Worm (Caenorhabditis elegans) whole organism, midembryonic: Measurements from ENCODE around the gene hil-1.

Experiments used
- T22C8.4 ChIP-seq: fragments of 200-800 bp; sonication (Bioruptor generic); IDR thresholded peaks from 2 replicates; pipeline ENCODE4 v1.3.6; 2022; ENCODE audit warnings: missing genetic modification characterization, missing compliant biosample characterization
- cog-1 ChIP-seq: sonication (generic microtip); optimal IDR thresholded peaks from 2 replicates; lab custom pipeline; 2016; ENCODE audit warnings: missing genetic modification characterization, missing compliant biosample characterization
- flt-1 ChIP-seq: fragments of 200-800 bp; sonication (Bioruptor generic); IDR thresholded peaks from 2 replicates; pipeline ENCODE4 v1.3.6; 2022; ENCODE audit warnings: missing genetic modification characterization, missing compliant biosample characterization
- klf-2 ChIP-seq: fragments of 200-800 bp; sonication (Bioruptor generic); conservative IDR thresholded peaks from 2 replicates; pipeline ENCODE4 v1.3.6; 2022; ENCODE audit warnings: missing genetic modification reagents, missing genetic modification characterization, missing compliant biosample characterization
- med-1 ChIP-seq: sonication (generic microtip); optimal IDR thresholded peaks from 2 replicates; lab custom pipeline; 2017; ENCODE audit warnings: missing genetic modification characterization, mild to moderate bottlenecking, missing compliant biosample characterization, antibody characterized with exemption, missing genetic modification reagents; ENCODE audit not compliant: insufficient read depth
- ref-1 ChIP-seq: fragments of 200-800 bp; sonication (Bioruptor generic); conservative IDR thresholded peaks from 2 replicates; pipeline ENCODE4 v1.3.6; 2022; ENCODE audit warnings: missing genetic modification reagents, missing genetic modification characterization, missing compliant biosample characterization
- tab-1 ChIP-seq: fragments of 200-800 bp; sonication (Bioruptor generic); IDR thresholded peaks from 2 replicates; pipeline ENCODE4 v1.3.6; 2022; ENCODE audit warnings: missing genetic modification characterization, missing compliant biosample characterization
- ztf-23 ChIP-seq: fragments of 200-800 bp; sonication (Bioruptor generic); IDR thresholded peaks from 2 replicates; pipeline ENCODE4 v1.3.6; 2022; ENCODE audit warnings: missing genetic modification reagents, missing genetic modification characterization, missing compliant biosample characterization
- ztf-29 ChIP-seq: fragments of 200-800 bp; sonication (Bioruptor generic); IDR thresholded peaks from 2 replicates; pipeline ENCODE4 v1.3.6; 2022; ENCODE audit warnings: missing genetic modification reagents, missing genetic modification characterization, missing compliant biosample characterization

- no peak for TF ChIP-seq cog-1 (tag; lab: Kevin White, UChicago)
- TF ChIP-seq T22C8.4, result no peak
- TF ChIP-seq tab-1, result no peak
- TF ChIP-seq klf-2 (GFP tag; lab: Robert Waterston, UW), result no peak
- TF ChIP-seq med-1 (GFP tag; lab: Kevin White, UChicago), result no peak
- no peak for TF ChIP-seq flt-1 (GFP tag; lab: Robert Waterston, UW)
- no peak for TF ChIP-seq ztf-23
- TF ChIP-seq ztf-29, result no peak
- no peak for TF ChIP-seq ref-1 (GFP tag; lab: Robert Waterston, UW)
Observed at ce11 chrV:14942898-14943297, 6.7 kb upstream of the hil-1 start.
